Worm (Caenorhabditis elegans) whole organism, midembryonic: Measurements from ENCODE around the gene C54D10.5.

Source experiments
- T22C8.4 ChIP-seq: fragments of 200-800 bp; sonication (Bioruptor generic); IDR thresholded peaks from 2 replicates; pipeline ENCODE4 v1.3.6; 2022; ENCODE audit warnings: missing genetic modification characterization, missing compliant biosample characterization
- cog-1 ChIP-seq: sonication (generic microtip); optimal IDR thresholded peaks from 2 replicates; lab custom pipeline; 2016; ENCODE audit warnings: missing genetic modification characterization, missing compliant biosample characterization
- flt-1 ChIP-seq: fragments of 200-800 bp; sonication (Bioruptor generic); IDR thresholded peaks from 2 replicates; pipeline ENCODE4 v1.3.6; 2022; ENCODE audit warnings: missing genetic modification characterization, missing compliant biosample characterization
- klf-2 ChIP-seq: fragments of 200-800 bp; sonication (Bioruptor generic); conservative IDR thresholded peaks from 2 replicates; pipeline ENCODE4 v1.3.6; 2022; ENCODE audit warnings: missing genetic modification reagents, missing genetic modification characterization, missing compliant biosample characterization
- med-1 ChIP-seq: sonication (generic microtip); optimal IDR thresholded peaks from 2 replicates; lab custom pipeline; 2017; ENCODE audit warnings: missing genetic modification characterization, mild to moderate bottlenecking, missing compliant biosample characterization, antibody characterized with exemption, missing genetic modification reagents; ENCODE audit not compliant: insufficient read depth
- ref-1 ChIP-seq: fragments of 200-800 bp; sonication (Bioruptor generic); conservative IDR thresholded peaks from 2 replicates; pipeline ENCODE4 v1.3.6; 2022; ENCODE audit warnings: missing genetic modification reagents, missing genetic modification characterization, missing compliant biosample characterization
- tab-1 ChIP-seq: fragments of 200-800 bp; sonication (Bioruptor generic); IDR thresholded peaks from 2 replicates; pipeline ENCODE4 v1.3.6; 2022; ENCODE audit warnings: missing genetic modification characterization, missing compliant biosample characterization
- ztf-23 ChIP-seq: fragments of 200-800 bp; sonication (Bioruptor generic); IDR thresholded peaks from 2 replicates; pipeline ENCODE4 v1.3.6; 2022; ENCODE audit warnings: missing genetic modification reagents, missing genetic modification characterization, missing compliant biosample characterization
- ztf-29 ChIP-seq: fragments of 200-800 bp; sonication (Bioruptor generic); IDR thresholded peaks from 2 replicates; pipeline ENCODE4 v1.3.6; 2022; ENCODE audit warnings: missing genetic modification reagents, missing genetic modification characterization, missing compliant biosample characterization

Gene C54D10.5

DNA sequence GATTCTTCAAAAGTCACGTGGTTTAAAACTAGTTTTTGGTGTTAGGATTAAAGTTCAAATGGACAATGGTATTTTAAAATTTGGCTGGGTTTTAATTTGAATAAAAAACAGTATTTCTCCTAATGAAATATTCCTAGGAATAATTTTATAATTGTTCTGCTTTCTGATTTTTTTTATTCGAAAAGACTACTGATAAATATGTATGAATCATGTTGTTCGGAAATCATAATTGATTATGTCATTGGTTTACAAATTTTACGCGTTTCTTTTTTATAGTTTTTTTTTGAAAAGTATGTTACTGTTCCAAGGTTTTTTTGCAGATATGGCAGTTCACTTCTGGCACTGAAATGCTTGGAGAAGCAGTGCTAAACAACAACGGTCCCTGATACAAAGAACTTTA, 39.2 kb downstream of the C54D10.5 start, which contains the start of gene F28C1.3:
F28C1.3 (plus strand) TSS at position 301 of the 400 bp plus-strand sequence.
- TF ChIP-seq tab-1: no peak
- TF ChIP-seq cog-1 (tag; lab: Kevin White, UChicago): no peak
- TF ChIP-seq klf-2 (GFP tag; lab: Robert Waterston, UW): no peak
- no peak for TF ChIP-seq flt-1 (GFP tag; lab: Robert Waterston, UW)
- no peak for TF ChIP-seq ref-1 (GFP tag; lab: Robert Waterston, UW)
- TF ChIP-seq ztf-29: no peak
- TF ChIP-seq ztf-23: no peak
- TF ChIP-seq med-1 (GFP tag; lab: Kevin White, UChicago): no peak
- no peak for TF ChIP-seq T22C8.4 (GFP tag; lab: Robert Waterston, UW)

DNA sequence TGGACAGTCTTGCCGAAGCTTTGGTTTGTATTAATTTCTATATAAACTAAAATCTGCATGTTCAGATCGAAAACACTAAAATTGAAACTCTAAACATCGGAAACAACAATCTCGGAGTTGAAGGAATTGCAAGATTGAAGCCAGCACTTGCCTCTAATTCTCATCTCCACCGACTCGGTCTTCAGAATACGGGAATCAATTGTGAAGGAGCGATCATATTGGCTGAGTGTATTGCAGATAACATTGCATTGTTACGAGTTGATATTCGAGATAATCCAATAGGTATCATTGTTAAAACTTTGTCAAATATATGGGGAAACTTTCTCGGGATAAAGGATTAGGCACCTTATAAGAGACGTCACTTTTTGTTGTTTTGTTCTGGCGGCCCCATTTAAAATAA, 41.2 kb downstream of the C54D10.5 start:
- TF ChIP-seq T22C8.4 (GFP tag; lab: Robert Waterston, UW): no peak
- no peak for TF ChIP-seq cog-1 (tag; lab: Kevin White, UChicago)
- TF ChIP-seq ztf-23: no peak
- no peak for TF ChIP-seq tab-1
- no peak for TF ChIP-seq med-1 (GFP tag; lab: Kevin White, UChicago)
- TF ChIP-seq ztf-29: no peak
- TF ChIP-seq ref-1 (GFP tag; lab: Robert Waterston, UW): no peak
- no peak for TF ChIP-seq klf-2 (GFP tag; lab: Robert Waterston, UW)
- no peak for TF ChIP-seq flt-1 (GFP tag; lab: Robert Waterston, UW)

DNA sequence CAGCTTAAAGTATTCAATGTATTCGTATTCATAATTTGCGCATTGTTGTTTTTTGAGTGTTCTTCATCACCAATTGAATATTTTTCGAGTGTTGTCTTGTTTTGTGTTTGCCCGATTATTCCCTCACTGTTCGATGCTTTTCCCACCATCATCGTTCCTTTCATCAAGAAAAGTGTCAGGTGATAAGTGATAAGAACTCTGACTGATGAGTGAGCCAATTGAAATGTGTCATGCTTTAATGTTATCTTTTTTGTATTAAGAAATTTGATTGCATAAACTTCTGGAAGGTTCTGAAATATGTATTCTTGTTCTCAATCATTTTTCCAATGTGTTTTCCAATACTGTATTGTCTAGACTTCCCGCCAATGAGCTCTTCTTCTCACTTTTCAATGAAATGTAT, 46.2 kb downstream of the C54D10.5 start:
- TF ChIP-seq T22C8.4 (GFP tag; lab: Robert Waterston, UW): no peak

DNA sequence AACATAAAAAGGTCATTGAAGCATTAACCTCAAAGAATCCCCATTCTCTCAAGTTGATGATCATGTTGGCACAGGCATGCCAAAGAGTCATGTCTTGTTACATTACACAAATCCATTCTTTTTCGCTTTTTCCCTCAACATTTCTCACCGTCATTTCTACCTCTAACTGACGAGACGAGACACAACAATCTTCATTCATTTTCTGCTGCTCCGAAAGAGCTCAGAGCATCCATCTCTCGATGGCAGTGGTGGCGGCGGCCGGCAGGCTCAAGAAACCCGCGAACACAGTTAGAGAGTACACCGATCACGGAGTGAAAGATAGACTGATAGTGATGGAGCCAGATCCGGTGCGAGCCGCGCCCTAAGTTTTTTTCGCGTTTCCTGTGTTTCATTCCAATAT, 48.0 kb downstream of the C54D10.5 start:
- TF ChIP-seq ztf-23 (no peak), tab-1 (no peak), ref-1 (GFP tag; lab: Robert Waterston, UW) (no peak), T22C8.4 (GFP tag; lab: Robert Waterston, UW) (no peak), ztf-29 (no peak), cog-1 (tag; lab: Kevin White, UChicago) (no peak), klf-2 (GFP tag; lab: Robert Waterston, UW) (no peak), med-1 (GFP tag; lab: Kevin White, UChicago) (no peak), flt-1 (GFP tag; lab: Robert Waterston, UW) (no peak)

DNA sequence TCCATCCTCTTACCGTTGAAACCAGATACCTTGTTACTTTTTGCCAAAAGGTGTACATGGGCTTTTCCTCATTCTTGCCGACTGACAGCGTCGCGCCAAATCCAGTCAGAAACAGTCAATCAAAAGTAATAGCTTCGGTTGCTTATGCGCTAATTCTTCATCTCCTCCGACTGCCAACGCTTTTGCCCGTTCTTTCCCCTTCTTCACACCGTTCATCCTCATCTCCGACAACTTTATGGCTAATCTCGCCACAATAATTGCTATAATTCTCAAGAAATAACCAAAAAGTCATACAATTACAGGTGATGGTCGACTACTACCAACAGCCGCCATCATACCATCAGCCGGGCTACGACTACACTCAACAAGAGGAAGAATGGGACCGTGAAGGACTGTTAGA, 49.0 kb downstream of the C54D10.5 start, which contains the start of gene atn-1:
atn-1 (plus strand) TSS at position 301 of the 400 bp plus-strand sequence.
- no peak for TF ChIP-seq ztf-29
- no peak for TF ChIP-seq ref-1 (GFP tag; lab: Robert Waterston, UW)
- TF ChIP-seq ztf-23: no peak
- TF ChIP-seq tab-1: no peak
- TF ChIP-seq flt-1 (GFP tag; lab: Robert Waterston, UW): no peak

DNA sequence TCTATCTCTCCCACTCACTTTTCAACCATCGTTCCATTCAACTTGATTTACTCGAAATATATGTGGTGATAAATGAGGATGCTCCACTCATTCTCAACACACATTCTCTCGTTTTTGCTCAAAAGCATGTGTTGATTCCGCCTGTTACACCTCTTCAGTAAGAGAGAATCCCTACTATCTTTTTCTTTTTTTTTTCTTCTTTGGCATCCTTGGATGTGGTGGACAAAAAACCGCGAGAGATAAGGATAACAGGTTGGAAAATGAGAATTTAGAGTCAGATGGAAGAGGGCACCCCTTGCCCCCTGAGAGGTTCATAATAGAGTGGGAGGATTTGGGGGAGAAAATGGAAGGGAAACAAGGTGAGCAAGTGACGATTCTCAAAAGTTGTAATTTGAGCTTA, 49.9 kb downstream of the C54D10.5 start:
- TF ChIP-seq ztf-29 (no peak), tab-1 (no peak), flt-1 (GFP tag; lab: Robert Waterston, UW) (no peak), med-1 (GFP tag; lab: Kevin White, UChicago) (no peak)
